Worm (Caenorhabditis elegans) whole organism, late embryonic: ENCODE data around the gene fbxa-202.

Experiments used
- T23F11.4 ChIP-seq: fragments of 200-800 bp; sonication (Bioruptor generic); optimal IDR thresholded peaks from 2 replicates; lab custom pipeline; 2018; ENCODE audit warnings: mild to moderate bottlenecking, missing genetic modification characterization, missing compliant biosample characterization
- sdc-2 ChIP-seq: sonication (generic microtip); optimal IDR thresholded peaks from 2 replicates; lab custom pipeline; 2016; ENCODE audit warnings: missing genotype, missing genetic modification characterization, missing compliant biosample characterization
- unc-55 ChIP-seq: sonication (generic microtip); optimal IDR thresholded peaks from 2 replicates; lab custom pipeline; 2017; ENCODE audit warnings: missing biosample characterization, missing genetic modification reagents, missing genetic modification characterization

DNA sequence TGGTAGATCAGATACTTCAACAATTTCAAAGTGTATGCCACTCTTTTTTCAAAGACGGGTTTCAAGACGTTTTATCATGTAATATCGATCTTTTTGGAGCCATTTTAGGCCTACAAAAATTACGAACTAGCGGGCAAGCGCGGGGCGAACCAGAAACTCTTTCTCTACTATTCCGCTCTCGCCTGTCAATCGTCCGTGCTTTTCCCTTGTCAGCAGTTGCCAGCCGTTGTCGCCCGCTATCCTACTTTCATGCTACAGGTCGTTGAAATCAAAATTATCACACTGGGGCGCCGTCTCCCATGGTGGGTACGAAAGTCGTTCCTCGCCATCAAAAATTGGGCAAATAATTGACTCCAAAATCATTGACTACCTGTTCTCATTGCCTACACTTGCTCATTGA lies 26.0 kb upstream of the fbxa-202 start:
- no peak for TF ChIP-seq sdc-2 (tag; lab: Kevin White, UChicago)
- TF ChIP-seq T23F11.4 (GFP tag; lab: Kevin White, UChicago) = no peak
- no peak for TF ChIP-seq unc-55
